Worm (Caenorhabditis elegans) whole organism, midembryonic: ENCODE results near the gene T22D1.18.

Experiments
- T22C8.4 ChIP-seq: fragments of 200-800 bp; sonication (Bioruptor generic); IDR thresholded peaks from 2 replicates; pipeline ENCODE4 v1.3.6; 2022; ENCODE audit warnings: missing genetic modification characterization, missing compliant biosample characterization
- cog-1 ChIP-seq: sonication (generic microtip); optimal IDR thresholded peaks from 2 replicates; lab custom pipeline; 2016; ENCODE audit warnings: missing genetic modification characterization, missing compliant biosample characterization
- flt-1 ChIP-seq: fragments of 200-800 bp; sonication (Bioruptor generic); IDR thresholded peaks from 2 replicates; pipeline ENCODE4 v1.3.6; 2022; ENCODE audit warnings: missing genetic modification characterization, missing compliant biosample characterization
- klf-2 ChIP-seq: fragments of 200-800 bp; sonication (Bioruptor generic); conservative IDR thresholded peaks from 2 replicates; pipeline ENCODE4 v1.3.6; 2022; ENCODE audit warnings: missing genetic modification reagents, missing genetic modification characterization, missing compliant biosample characterization
- ref-1 ChIP-seq: fragments of 200-800 bp; sonication (Bioruptor generic); conservative IDR thresholded peaks from 2 replicates; pipeline ENCODE4 v1.3.6; 2022; ENCODE audit warnings: missing genetic modification reagents, missing genetic modification characterization, missing compliant biosample characterization
- tab-1 ChIP-seq: fragments of 200-800 bp; sonication (Bioruptor generic); IDR thresholded peaks from 2 replicates; pipeline ENCODE4 v1.3.6; 2022; ENCODE audit warnings: missing genetic modification characterization, missing compliant biosample characterization
- ztf-23 ChIP-seq: fragments of 200-800 bp; sonication (Bioruptor generic); IDR thresholded peaks from 2 replicates; pipeline ENCODE4 v1.3.6; 2022; ENCODE audit warnings: missing genetic modification reagents, missing genetic modification characterization, missing compliant biosample characterization
- ztf-29 ChIP-seq: fragments of 200-800 bp; sonication (Bioruptor generic); IDR thresholded peaks from 2 replicates; pipeline ENCODE4 v1.3.6; 2022; ENCODE audit warnings: missing genetic modification reagents, missing genetic modification characterization, missing compliant biosample characterization

- TF ChIP-seq T22C8.4 (GFP tag; lab: Robert Waterston, UW) (no peak), cog-1 (tag; lab: Kevin White, UChicago) (no peak), flt-1 (GFP tag; lab: Robert Waterston, UW) (no peak), ztf-23 (GFP tag; lab: Robert Waterston, UW) (no peak), ref-1 (GFP tag; lab: Robert Waterston, UW) (no peak), tab-1 (GFP tag; lab: Robert Waterston, UW) (no peak), ztf-29 (no peak), klf-2 (GFP tag; lab: Robert Waterston, UW) (no peak)
Observed at ce11 chrIV:6946832-6947231, 26.9 kb upstream of the T22D1.18 start.
